Fruit fly (Drosophila melanogaster) ovary, adult (tissue): ENCODE data around the gene msn.

Experiments used
- CG17801 ChIP-seq: fragments of 200-800 bp; optimal IDR thresholded peaks from 2 replicates; lab custom pipeline; 2019; ENCODE audit warnings: missing biosample characterization, mild to moderate bottlenecking, missing genetic modification characterization, moderate library complexity; ENCODE audit not compliant: partially characterized antibody

msn gene

dm6 chr3L:2577096-2577831 is 9.1 kb downstream of the msn start:
- TF ChIP-seq CG17801 (GFP tag; lab: Kevin White, UChicago), result no peak

- no peak for TF ChIP-seq CG17801 (GFP tag; lab: Kevin White, UChicago)
Measured at dm6 chr3L:2575240-2575639, 11.1 kb downstream of the msn start.

DNA sequence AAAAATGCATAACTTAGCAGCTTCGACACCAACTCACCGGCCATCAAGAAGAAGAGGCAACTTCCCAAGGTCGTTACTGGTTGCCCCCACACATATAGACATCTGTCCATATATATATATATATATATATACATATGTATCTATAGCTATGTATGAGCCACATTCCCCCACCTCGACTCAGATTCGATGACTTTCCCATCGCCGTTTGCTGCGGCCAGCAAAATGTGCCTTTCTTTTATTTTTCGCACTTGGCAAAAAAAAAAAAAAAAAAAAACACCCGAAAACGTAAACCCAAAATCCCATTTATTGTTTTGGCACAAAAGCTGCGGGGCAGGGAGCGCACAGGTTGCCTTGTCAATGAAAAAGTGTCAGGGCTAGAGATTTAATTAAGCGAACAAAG is 11.6 kb downstream of the msn start:
- no peak for TF ChIP-seq CG17801 (GFP tag; lab: Kevin White, UChicago)

DNA sequence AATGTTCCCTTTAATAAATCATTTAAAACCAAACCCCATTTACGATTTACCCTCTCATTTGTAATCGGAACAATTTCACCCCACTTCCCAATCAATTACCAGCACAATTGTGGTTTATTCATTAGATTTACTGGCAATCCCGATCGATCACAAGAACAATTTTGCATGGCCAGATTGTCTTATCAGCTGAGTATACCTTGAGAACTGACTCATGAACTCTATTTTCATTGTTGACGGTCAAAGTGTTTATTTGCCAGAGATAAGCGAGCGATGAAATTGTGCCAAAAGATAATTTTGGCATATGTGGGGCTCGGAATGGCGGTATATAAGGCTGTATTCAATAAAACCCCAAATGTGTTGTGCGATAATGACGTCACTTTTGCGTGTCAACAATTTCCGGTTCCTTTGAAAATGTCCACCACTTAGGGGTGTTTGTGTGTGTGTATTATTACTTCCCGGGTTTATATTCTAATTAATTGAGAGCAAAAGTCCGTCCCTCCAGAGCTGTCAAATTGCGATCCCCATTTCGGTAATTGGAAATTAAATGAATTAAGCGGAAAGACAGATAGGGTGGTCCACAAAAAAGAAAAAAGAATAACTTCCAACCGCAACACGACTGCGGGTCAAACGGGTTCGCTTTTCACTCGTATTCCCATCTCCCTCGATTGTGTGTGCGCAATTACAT is 13.3 kb downstream of the msn start:
- no peak for TF ChIP-seq CG17801 (GFP tag; lab: Kevin White, UChicago)

DNA sequence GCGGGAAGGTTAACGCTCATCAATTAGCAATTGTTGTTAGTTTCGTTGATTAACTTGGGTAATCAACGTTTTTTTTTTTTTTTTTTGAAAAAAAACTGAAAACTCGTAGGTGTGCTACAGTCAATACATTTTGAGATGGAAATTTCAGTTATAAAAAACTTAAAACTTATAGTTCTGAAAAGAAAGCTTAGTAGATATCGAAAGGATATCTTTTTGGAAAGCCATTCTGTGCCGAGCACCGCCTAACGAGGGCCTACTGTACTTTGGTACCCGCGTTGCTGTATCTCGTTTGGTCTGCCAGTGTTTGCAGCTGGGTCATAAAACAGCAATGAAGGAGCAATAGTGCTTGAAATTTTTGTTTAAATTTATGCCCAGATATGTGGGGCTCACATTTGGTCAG is 14.4 kb downstream of the msn start:
- TF ChIP-seq CG17801 (GFP tag; lab: Kevin White, UChicago), result no peak

dm6 chr3L:2570269-2570723 is 16.0 kb downstream of the msn start:
- peak; percentile 86 for TF ChIP-seq CG17801 (GFP tag; lab: Kevin White, UChicago)

dm6 chr3L:2568274-2568673 is 18.1 kb downstream of the msn start:
- TF ChIP-seq CG17801 (GFP tag; lab: Kevin White, UChicago), result no peak

DNA sequence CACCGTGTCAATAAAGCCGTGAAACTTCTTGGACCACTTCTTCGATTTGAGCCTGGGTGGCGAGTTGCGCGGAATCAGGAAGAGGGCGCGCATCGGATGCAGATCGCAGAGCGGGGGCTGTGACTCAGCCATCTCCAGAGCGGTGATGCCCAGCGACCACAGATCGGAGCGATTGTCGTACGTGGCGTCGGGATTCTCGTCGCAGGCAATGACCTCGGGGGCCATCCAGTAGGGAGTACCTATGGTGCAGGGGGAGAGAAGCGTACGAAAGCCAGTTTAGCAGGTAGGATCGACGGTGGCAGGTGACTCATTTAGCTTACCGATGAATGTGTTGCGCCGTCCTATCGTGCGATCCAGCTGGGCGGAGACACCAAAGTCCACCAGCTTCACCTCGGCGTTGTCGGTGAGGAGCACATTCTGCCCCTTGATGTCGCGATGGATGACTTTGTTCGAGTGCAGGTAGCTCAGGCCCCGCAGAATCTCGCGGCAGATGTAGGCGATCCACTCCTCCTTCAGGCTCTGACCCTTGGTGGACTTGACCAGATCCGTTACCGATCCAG is 19.2 kb downstream of the msn start:
- TF ChIP-seq CG17801 (GFP tag; lab: Kevin White, UChicago), result no peak

DNA sequence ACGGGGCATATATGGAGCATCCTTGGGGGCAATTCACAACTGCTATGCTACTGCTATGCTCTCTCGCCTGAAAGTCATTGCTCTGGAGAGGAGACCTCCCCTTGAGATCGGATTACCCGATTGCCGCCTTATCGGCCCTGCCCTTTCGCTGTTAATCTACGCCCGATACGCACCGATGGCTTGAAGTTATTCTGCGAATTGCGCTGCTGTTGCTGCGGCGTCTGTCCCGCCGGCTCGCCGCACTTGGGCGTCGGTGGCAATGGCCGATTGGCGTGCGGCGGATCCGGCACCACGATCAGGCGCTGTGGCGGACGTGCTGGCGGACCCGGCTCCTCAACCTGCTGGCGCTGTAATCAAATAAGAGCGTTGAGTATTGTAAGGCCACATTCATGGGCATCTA is 20.3 kb downstream of the msn start:
- no peak for TF ChIP-seq CG17801 (GFP tag; lab: Kevin White, UChicago)

- TF ChIP-seq CG17801 (GFP tag; lab: Kevin White, UChicago), result no peak
Measured at dm6 chr3L:2555670-2556069, 30.7 kb downstream of the msn start.

dm6 chr3L:2554118-2554814 is 32.1 kb downstream of the msn start, which contains the start of gene Spn:
Spn (minus strand) TSS chr3L:2554292.
- peak; percentile 86 for TF ChIP-seq CG17801 (GFP tag; lab: Kevin White, UChicago)

DNA sequence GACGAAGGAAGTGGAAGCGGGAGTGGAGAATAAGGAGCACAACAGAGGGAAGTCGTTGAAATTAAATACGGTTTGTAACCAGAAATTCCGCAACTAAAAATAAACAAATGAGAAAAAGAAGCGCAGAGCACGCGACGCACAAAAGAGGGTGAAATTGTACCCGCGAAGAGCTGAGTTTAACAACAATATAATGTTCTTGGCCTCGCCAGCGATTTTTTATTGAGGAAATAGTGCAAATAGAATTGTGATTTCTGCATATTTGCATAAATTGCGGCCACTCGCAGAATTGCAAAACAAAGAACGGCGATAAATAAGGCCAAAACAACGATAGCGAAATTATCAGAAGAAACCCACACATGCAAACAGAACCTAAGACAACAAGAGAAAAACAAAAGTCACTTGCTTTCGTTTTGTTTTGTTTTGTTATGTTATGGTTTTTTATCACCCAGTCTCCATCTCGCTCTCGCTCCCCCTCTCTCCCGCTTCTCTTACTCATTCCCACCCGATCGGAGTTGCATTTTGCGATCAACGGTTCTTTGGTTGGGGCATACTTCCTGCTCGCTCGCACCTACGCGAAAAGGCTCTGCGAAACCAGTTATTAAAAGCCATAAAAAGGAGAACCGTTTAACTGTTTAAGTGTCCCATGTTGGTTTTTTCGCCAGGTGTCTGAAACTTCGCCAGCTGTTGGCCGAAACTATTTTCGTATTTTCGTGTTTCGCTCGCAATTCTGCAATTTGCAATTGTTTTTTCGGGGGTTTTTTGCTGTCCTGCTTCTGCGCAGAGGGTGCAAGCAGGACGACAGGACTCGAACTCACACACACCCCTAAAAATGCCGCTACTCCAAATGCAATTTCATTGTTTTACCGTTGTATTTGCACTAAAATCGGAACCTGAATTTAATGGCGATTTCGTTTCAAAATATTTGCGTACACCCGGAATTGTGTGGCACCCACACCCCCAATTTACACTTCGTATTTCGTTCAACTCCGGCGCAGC is 33.2 kb downstream of the msn start:
- TF ChIP-seq CG17801 (GFP tag; lab: Kevin White, UChicago), result peak; percentile 95

- TF ChIP-seq CG17801 (GFP tag; lab: Kevin White, UChicago), result no peak
Measured at dm6 chr3L:2552116-2552843, 34.1 kb downstream of the msn start.
